Fruit fly (Drosophila melanogaster) Kc167 (cell line): ENCODE measurements around the gene siz.

Source experiments
- Myc ChIP-seq: fragments of >200 bp; optimal IDR thresholded peaks from 2 replicates; lab custom pipeline; 2017; ENCODE audit warnings: missing external identifiers
- Sin3A ChIP-seq: fragments of >200 bp; optimal IDR thresholded peaks from 2 replicates; lab custom pipeline; 2018; ENCODE audit warnings: missing external identifiers
- h ChIP-seq: fragments of >200 bp; optimal IDR thresholded peaks from 3 replicates; lab custom pipeline; 2018; ENCODE audit warnings: missing external identifiers
- insv ChIP-seq: fragments of >200 bp; optimal IDR thresholded peaks from 3 replicates; lab custom pipeline; 2018; ENCODE audit warnings: missing external identifiers
- psq ChIP-seq: fragments of >200 bp; optimal IDR thresholded peaks from 2 replicates; lab custom pipeline; 2017; ENCODE audit warnings: missing external identifiers
- ttk ChIP-seq: sonication (Bioruptor generic); optimal IDR thresholded peaks from 2 replicates; lab custom pipeline; 2017; ENCODE audit warnings: missing external identifiers

The siz gene

DNA sequence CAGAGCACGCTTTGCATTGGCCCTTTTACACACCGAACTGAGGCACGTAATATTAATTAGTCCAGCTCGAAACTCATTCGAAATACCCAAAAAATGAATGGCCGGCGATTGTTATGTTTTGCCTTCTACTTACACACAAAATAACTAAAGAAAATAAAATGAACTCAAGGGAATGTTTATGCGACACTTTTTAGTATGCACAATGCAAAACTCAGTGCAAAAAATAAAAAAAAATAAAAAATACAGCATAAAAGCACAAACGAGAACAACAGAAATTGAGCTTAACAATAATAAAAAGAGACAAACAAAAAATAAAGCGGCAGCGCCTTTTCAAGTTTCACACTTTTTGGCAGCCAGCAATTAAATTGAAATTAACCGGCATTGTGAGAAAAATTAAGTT lies 63.1 kb downstream of the siz start:
- TF ChIP-seq Myc (lab: Kevin White, UChicago), result no peak
- no peak for TF ChIP-seq ttk
- TF ChIP-seq psq, result no peak
- no peak for TF ChIP-seq Sin3A (lab: Kevin White, UChicago)
- no peak for TF ChIP-seq h
- TF ChIP-seq insv (lab: Kevin White, UChicago), result no peak

DNA sequence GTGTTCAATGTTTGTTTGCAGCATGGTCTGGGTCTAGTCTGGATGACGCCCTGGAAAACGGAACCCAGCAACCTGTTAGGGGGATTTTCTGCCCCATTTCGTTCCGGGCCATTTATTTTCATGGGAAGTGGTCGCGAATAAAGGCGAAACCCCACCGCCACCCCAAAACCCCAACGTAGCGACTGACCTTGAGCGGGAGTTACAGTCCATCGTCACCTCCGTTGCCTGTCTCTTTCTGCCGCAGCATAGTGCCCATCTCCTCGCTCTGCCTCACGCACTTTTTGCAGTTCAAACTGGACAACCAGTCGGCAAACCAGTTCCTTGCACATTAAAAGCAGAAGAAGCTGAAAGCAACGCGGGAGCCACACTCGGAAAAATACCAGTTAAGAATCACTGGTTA lies 64.3 kb downstream of the siz start:
- TF ChIP-seq insv (lab: Kevin White, UChicago) (no peak), h (no peak), Myc (lab: Kevin White, UChicago) (no peak), Sin3A (lab: Kevin White, UChicago) (no peak), ttk (no peak), psq (no peak)

DNA sequence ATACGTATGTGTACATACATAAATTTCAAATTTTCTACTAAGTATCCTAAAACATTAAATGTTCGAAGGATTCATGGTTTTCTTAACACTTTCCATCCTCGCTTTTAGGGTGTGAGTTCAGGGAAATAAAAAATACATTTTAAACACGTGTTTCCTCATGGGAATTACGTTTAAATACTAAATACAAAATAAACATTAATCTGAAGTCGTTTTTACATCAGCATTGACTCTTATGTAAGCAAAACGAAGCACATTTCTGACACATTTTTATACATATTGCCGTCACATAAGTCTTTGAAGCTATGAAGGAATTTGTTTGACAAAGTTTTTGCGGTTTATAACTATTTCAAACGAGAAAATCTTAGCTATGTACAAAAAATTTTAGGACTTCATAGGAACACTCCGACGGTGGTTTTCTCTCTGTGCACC lies 64.7 kb downstream of the siz start:
- no peak for TF ChIP-seq psq
- no peak for TF ChIP-seq h
- no peak for TF ChIP-seq Myc (lab: Kevin White, UChicago)
- no peak for TF ChIP-seq ttk
- TF ChIP-seq insv (lab: Kevin White, UChicago), result no peak
- no peak for TF ChIP-seq Sin3A (lab: Kevin White, UChicago)

DNA sequence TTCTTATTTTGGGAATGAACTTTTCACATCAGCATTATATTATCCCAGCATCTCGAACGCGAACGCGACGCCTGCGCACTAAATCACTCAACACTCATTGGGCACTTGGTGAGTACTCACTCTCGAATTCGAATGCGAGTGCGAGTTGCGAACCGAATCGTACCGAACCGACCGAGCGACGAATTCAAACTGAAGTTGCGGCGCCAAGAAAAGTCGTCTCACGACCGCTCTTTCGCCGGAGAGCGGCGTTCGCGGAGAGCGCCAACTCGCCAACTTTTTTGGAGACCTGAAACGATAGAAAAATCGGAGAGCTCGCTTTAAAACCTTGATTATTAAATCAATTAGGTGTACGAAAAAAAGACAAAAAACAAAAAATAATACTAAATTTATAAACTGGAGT lies 65.6 kb downstream of the siz start:
- TF ChIP-seq Myc (lab: Kevin White, UChicago) (no peak), insv (lab: Kevin White, UChicago) (no peak), ttk (no peak), psq (no peak), Sin3A (lab: Kevin White, UChicago) (no peak), h (no peak)

DNA sequence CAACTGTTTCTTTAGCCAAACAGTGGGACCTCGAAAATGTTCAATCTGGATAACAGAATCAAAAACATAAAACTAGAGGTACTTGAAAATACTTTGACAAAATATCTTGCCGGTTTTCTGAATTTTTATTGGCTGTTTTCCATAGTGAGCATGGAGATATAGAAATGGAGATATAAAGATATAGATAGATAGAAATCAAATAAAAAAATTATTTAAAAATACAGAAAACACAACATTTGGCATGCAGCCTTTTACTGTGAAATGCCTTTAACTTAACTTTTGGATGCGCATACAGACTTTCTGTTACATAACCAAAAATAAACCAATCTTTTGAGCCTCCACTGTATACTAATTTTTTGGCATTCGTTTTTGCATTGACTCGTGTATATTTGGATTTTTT lies 66.1 kb downstream of the siz start:
- TF ChIP-seq h (no peak), Myc (lab: Kevin White, UChicago) (no peak), psq (no peak), insv (lab: Kevin White, UChicago) (no peak), ttk (no peak), Sin3A (lab: Kevin White, UChicago) (no peak)

DNA sequence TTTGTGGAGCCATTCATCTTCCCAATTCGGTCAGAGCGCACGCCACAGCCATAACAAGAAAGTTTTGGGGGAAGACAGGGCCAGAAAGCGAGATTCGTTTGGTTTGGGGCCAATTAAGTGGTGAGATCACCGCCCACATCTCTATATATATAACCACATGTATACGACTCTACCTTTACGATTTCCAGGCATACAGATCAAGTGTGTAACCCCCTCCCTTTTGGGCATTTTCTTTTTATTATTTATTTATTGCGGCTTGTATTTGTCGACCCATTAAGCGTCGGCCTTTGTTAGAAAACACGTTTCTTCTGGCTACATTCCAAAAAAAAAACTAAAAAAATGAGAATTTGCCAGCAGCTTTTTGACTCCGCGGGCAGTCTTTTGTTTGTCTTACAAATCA lies 67.0 kb downstream of the siz start:
- no peak for TF ChIP-seq Sin3A (lab: Kevin White, UChicago)
- TF ChIP-seq insv (lab: Kevin White, UChicago), result no peak
- TF ChIP-seq psq, result no peak
- TF ChIP-seq ttk, result no peak
- no peak for TF ChIP-seq Myc (lab: Kevin White, UChicago)
- no peak for TF ChIP-seq h

- TF ChIP-seq Sin3A (lab: Kevin White, UChicago), result no peak
- TF ChIP-seq h, result no peak
- TF ChIP-seq insv (lab: Kevin White, UChicago), result no peak
- no peak for TF ChIP-seq psq
- TF ChIP-seq Myc (lab: Kevin White, UChicago), result no peak
- no peak for TF ChIP-seq ttk
Observed at dm6 chr3L:21104338-21105018, 70.1 kb downstream of the siz start.

DNA sequence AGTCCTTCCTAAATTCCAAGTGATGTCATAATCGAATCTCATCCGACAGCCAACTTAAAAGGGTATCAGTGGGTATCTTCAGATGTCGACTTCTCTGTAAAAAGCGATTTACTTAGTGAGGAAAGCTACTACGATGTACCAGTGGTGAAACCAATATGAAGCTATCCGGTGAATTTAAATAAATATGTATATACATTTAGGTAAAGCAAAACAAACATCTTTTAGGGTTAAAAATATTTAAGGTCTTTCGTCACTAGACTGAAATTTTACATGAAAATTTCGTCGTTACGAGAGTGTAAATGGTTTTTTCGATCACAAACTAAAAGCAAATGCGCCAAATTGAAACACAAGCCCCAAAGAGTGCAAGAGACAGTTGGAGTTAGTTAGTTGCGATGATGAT lies 72.5 kb downstream of the siz start:
- TF ChIP-seq psq (no peak), Sin3A (lab: Kevin White, UChicago) (no peak), h (no peak), ttk (no peak), Myc (lab: Kevin White, UChicago) (no peak), insv (lab: Kevin White, UChicago) (no peak)

dm6 chr3L:21108454-21108853 lies 74.1 kb downstream of the siz start:
- TF ChIP-seq Myc (lab: Kevin White, UChicago) (no peak), insv (lab: Kevin White, UChicago) (no peak), Sin3A (lab: Kevin White, UChicago) (no peak), h (no peak), ttk (no peak), psq (no peak)

DNA sequence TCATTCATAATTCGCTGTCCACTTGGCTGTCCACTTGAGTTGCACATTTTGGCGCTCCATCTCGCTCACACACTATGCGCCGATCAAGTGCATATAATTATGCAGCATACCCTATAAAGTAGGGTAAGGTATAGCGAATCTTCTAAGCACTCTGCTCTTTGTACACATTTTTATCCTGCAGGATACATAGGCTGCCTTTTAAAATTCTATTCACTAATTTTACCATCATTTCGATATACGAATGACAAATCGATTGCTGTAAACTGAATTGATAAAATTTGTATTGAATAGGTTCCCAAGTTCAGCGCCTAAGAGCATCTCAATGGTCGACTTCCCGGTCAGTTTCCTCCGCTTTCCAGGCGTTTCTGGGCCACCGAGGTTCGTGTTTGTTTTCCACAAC lies 78.7 kb downstream of the siz start:
- TF ChIP-seq psq, result no peak
- no peak for TF ChIP-seq h
- no peak for TF ChIP-seq Myc (lab: Kevin White, UChicago)
- TF ChIP-seq insv (lab: Kevin White, UChicago), result no peak
- TF ChIP-seq ttk, result no peak
- no peak for TF ChIP-seq Sin3A (lab: Kevin White, UChicago)

- TF ChIP-seq psq, result no peak
- no peak for TF ChIP-seq insv (lab: Kevin White, UChicago)
- no peak for TF ChIP-seq Myc (lab: Kevin White, UChicago)
- no peak for TF ChIP-seq ttk
- TF ChIP-seq h, result no peak
- TF ChIP-seq Sin3A (lab: Kevin White, UChicago), result no peak
Observed at dm6 chr3L:21118602-21119001, 84.3 kb downstream of the siz start.

DNA sequence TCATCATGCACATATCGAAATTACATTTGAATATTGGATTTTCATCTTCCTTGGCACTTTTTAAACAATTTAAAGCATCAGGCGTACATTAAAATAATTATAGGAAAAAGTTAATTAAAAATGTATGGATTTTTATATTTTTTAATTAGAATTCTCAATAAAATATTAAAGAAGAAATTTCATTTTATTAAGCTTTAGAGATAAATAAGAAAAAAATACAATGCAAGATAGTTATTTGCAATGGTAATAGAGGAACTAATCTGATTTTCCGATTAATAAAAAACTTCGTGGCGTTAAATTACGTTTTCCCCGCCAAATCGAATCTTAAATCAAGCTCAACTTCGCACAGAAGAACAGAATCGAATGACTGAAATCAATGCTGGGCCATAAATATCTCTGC lies 87.0 kb downstream of the siz start, which contains the start of gene CG43938:
Gene CG43938 (plus strand): TSS at position 301 of the 400 bp plus-strand sequence.
- TF ChIP-seq Myc (lab: Kevin White, UChicago) (no peak), Sin3A (lab: Kevin White, UChicago) (no peak), psq (no peak), h (no peak), ttk (no peak), insv (lab: Kevin White, UChicago) (no peak)

- no peak for TF ChIP-seq insv (lab: Kevin White, UChicago)
- no peak for TF ChIP-seq h
- no peak for TF ChIP-seq Myc (lab: Kevin White, UChicago)
- TF ChIP-seq psq, result no peak
- no peak for TF ChIP-seq ttk
- no peak for TF ChIP-seq Sin3A (lab: Kevin White, UChicago)
Observed at dm6 chr3L:21122522-21122923, 88.2 kb downstream of the siz start.
